Worm (Caenorhabditis elegans): ENCODE results near the gene gst-16.

The gst-16 gene

ce11 chrII:13609655-13610054, 14.6 kb downstream of the gst-16 start, which contains the start of gene gst-20:
TSS of gene gst-20 (minus strand) at chrII:13609824.
- TF ChIP-seq ztf-25 (GFP tag; IDR thresholded peaks at IDR 0.05): no peak
- TF ChIP-seq tbp1 (GFP tag; optimal IDR thresholded peaks at IDR 0.05): peak; percentile 50
- no peak for TF ChIP-seq F49E8.2 (tag; optimal IDR thresholded peaks at IDR 0.05; ENCODE audit: insufficient read depth)
- TF ChIP-seq B0261.1 (tag; optimal IDR thresholded peaks at IDR 0.05): no peak
- TF ChIP-seq cebp-1 (GFP tag; IDR thresholded peaks at IDR 0.05): no peak
- peak; percentile 29 for TF ChIP-seq cebp-1 (tag; optimal IDR thresholded peaks at IDR 0.05)
- TF ChIP-seq let-607 (tag; optimal IDR thresholded peaks at IDR 0.05): peak in 1 of 2 experiments; percentile 15
- peak; percentile 8 for TF ChIP-seq attf-5 (GFP tag; optimal IDR thresholded peaks at IDR 0.05)
- peak; percentile 71 for TF ChIP-seq nhr-80 (tag; optimal IDR thresholded peaks at IDR 0.05)
- TF ChIP-seq dox-1 (GFP tag; IDR thresholded peaks at IDR 0.05): 0 out of 2 replicates have a peak, but pooled peaks have one; percentile 34
- peak; percentile 20 for TF ChIP-seq lin-40 (tag; optimal IDR thresholded peaks at IDR 0.05)

- TF ChIP-seq ceh-40 (GFP tag; IDR thresholded peaks at IDR 0.05) (no peak), B0035.1 (tag; optimal IDR thresholded peaks at IDR 0.05) (no peak), attf-6 (GFP tag; IDR thresholded peaks at IDR 0.05) (no peak), lsy-27 (tag; optimal IDR thresholded peaks at IDR 0.05; ENCODE audit: borderline replicate concordance, insufficient read depth) (no peak), snpc-4 (GFP tag; optimal IDR thresholded peaks at IDR 0.05) (no peak), snpc-4 (tag; optimal IDR thresholded peaks at IDR 0.05) (no peak), mel-28 (tag; optimal IDR thresholded peaks at IDR 0.05; ENCODE audit: borderline replicate concordance) (no peak), Y56A3A.18 (GFP tag; IDR thresholded peaks at IDR 0.05) (no peak), atf-7 (tag; optimal IDR thresholded peaks at IDR 0.05) (no peak), K12H6.12 (tag; optimal IDR thresholded peaks at IDR 0.05) (no peak), die-1 (tag; optimal IDR thresholded peaks at IDR 0.05) (no peak)
Observed at ce11 chrII:13600904-13601303, 23.3 kb downstream of the gst-16 start, which contains the start of gene csp-1. TSS of gene csp-1 (plus strand) at chrII:13601204.

ce11 chrII:13596505-13596977, 27.7 kb downstream of the gst-16 start, which contains the start of the genes fbxc-23 and csc-1:
TSS of gene fbxc-23 (minus strand) at chrII:13596555.
TSS of gene csc-1 (plus strand) at chrII:13596955.
- TF ChIP-seq lin-40 (tag; optimal IDR thresholded peaks at IDR 0.05) (no peak), athp-1 (tag; optimal IDR thresholded peaks at IDR 0.05) (no peak), nhr-80 (tag; optimal IDR thresholded peaks at IDR 0.05) (no peak), snpc-3.4 (tag; optimal IDR thresholded peaks at IDR 0.05) (peak; percentile 75), D2030.7 (GFP tag; IDR thresholded peaks at IDR 0.05) (peak; percentile 82), nfya-2 (GFP tag; IDR thresholded peaks at IDR 0.05) (no peak), madf-8 (GFP tag; conservative IDR thresholded peaks at IDR 0.05) (peak; percentile 99), B0336.3 (GFP tag; IDR thresholded peaks at IDR 0.05) (no peak), F49E8.2 (tag; optimal IDR thresholded peaks at IDR 0.05; ENCODE audit: insufficient read depth) (peak; percentile 62), egl-44 (GFP tag; IDR thresholded peaks at IDR 0.05) (no peak), repo-1 (tag; optimal IDR thresholded peaks at IDR 0.05) (no peak), egl-18 (GFP tag; IDR thresholded peaks at IDR 0.05) (no peak), nhr-90 (tag; optimal IDR thresholded peaks at IDR 0.05) (no peak), Y56A3A.18 (GFP tag; IDR thresholded peaks at IDR 0.05) (no peak), B0019.2 (GFP tag; conservative IDR thresholded peaks at IDR 0.05) (peak; percentile 47; the same call in 1 of the 2 replicates), mcd-1 (GFP tag; IDR thresholded peaks at IDR 0.05) (peak; percentile 30; the same call in 1 of the 2 replicates), rec-8 (tag; optimal IDR thresholded peaks at IDR 0.05) (no peak), die-1 (tag; optimal IDR thresholded peaks at IDR 0.05) (no peak), egrh-3 (GFP tag; IDR thresholded peaks at IDR 0.05) (no peak), pha-4 (tag; optimal IDR thresholded peaks at IDR 0.05) (no peak), hmg-20 (GFP tag; IDR thresholded peaks at IDR 0.05) (no peak), nfyb-1 (GFP tag; IDR thresholded peaks at IDR 0.05) (no peak), hrde-1 (tag; optimal IDR thresholded peaks at IDR 0.05; ENCODE audit: borderline replicate concordance) (no peak), attf-3 (GFP tag; conservative IDR thresholded peaks at IDR 0.05) (no peak), lin-54 (GFP tag; optimal IDR thresholded peaks at IDR 0.05) (peak; percentile 80), Y53F4B.3 (GFP tag; IDR thresholded peaks at IDR 0.05) (no peak), B0261.1 (tag; optimal IDR thresholded peaks at IDR 0.05) (no peak), Y53G8AR.9 (GFP tag; conservative IDR thresholded peaks at IDR 0.05) (no peak)
